Worm (Caenorhabditis elegans) whole organism, L2 larva: ENCODE data around the gene dgk-5.

Experiments used
- ZK546.5 ChIP-seq: sonication (generic microtip); optimal IDR thresholded peaks from 2 replicates; lab custom pipeline; 2017; ENCODE audit warnings: missing biosample characterization, missing genetic modification characterization
- aly-2 ChIP-seq: fragments of 150-350 bp; optimal IDR thresholded peaks from 2 replicates; lab custom pipeline; 2014; ENCODE audit warnings: missing biosample characterization, missing genetic modification characterization
- ama-1 ChIP-seq: fragments of 150-350 bp; optimal IDR thresholded peaks from 2 replicates; lab custom pipeline; 2018; ENCODE audit warnings: inconsistent platforms
- egl-27 ChIP-seq: sonication (generic microtip); optimal IDR thresholded peaks from 3 replicates; lab custom pipeline; 2017; ENCODE audit warnings: missing biosample characterization, missing genetic modification reagents, missing genetic modification characterization
- elt-3 ChIP-seq: sonication (generic microtip); optimal IDR thresholded peaks from 2 replicates; lab custom pipeline; 2017; ENCODE audit warnings: missing biosample characterization, missing genetic modification characterization
- fos-1 ChIP-seq: fragments of 150-350 bp; optimal IDR thresholded peaks from 2 replicates; lab custom pipeline; 2014; ENCODE audit warnings: missing biosample characterization, missing genetic modification characterization
- lin-11 ChIP-seq: fragments of 150-350 bp; sonication (generic microtip); optimal IDR thresholded peaks from 2 replicates; lab custom pipeline; 2014; ENCODE audit warnings: missing biosample characterization, missing genetic modification characterization, inconsistent platforms, mixed read lengths
- mdl-1 ChIP-seq, 2 experiments: fragments of 150-350 bp in 1 of 2; sonication (generic microtip) in 1 of 2; optimal IDR thresholded peaks; 2 replicates each; lab custom pipeline; 2017; ENCODE audit warnings: missing biosample characterization in 2 of 2, missing genetic modification characterization in 2 of 2
- nhr-11 ChIP-seq: fragments of 150-350 bp; optimal IDR thresholded peaks from 2 replicates; lab custom pipeline; 2014; ENCODE audit warnings: missing biosample characterization, missing genetic modification characterization
- nhr-25 ChIP-seq: fragments of 150-350 bp; sonication (generic microtip); optimal IDR thresholded peaks from 3 replicates; lab custom pipeline; 2014; ENCODE audit warnings: missing biosample characterization, missing genetic modification characterization
- nhr-6 ChIP-seq: fragments of 150-350 bp; optimal IDR thresholded peaks from 2 replicates; lab custom pipeline; 2014; ENCODE audit warnings: missing biosample characterization, missing genetic modification characterization
- skn-1 ChIP-seq: sonication (generic microtip); optimal IDR thresholded peaks from 2 replicates; lab custom pipeline; 2017; ENCODE audit warnings: missing biosample characterization, missing genetic modification characterization

DNA sequence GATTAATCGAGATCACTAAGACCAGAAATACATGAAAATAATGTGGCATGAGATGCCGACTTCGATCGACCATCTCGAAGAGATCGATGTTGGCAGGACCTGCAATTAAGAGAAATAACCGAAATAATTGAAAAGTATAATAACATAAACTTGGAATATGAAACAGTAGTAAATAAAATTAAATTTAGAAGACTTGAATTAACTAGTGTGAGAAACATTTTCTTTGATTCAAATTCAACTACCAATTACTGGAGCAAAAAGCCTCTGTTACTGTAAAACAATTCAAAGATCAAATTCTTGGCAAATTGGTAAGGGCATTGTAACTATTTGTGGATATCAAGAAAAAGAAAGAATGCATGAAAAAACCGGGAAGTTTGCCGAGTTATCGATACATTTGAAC, 43.0 kb upstream of the dgk-5 start, which contains the start of gene R05G9R.1:
- TF ChIP-seq skn-1 (no peak), ama-1 (lab: Kevin White, UChicago) (no peak), lin-11 (no peak), aly-2 (no peak), nhr-25 (tag; lab: Kevin White, UChicago) (no peak), egl-27 (tag; lab: Kevin White, UChicago) (no peak), fos-1 (no peak), nhr-6 (tag; lab: Kevin White, UChicago) (no peak), nhr-11 (no peak), ZK546.5 (no peak), mdl-1 (tag; optimal IDR thresholded peaks at IDR 0.05; lab: Kevin White, UChicago) (no peak), elt-3 (tag; lab: Kevin White, UChicago) (no peak)
